Worm (Caenorhabditis elegans): ENCODE measurements around the gene dpy-18.

The dpy-18 gene

DNA sequence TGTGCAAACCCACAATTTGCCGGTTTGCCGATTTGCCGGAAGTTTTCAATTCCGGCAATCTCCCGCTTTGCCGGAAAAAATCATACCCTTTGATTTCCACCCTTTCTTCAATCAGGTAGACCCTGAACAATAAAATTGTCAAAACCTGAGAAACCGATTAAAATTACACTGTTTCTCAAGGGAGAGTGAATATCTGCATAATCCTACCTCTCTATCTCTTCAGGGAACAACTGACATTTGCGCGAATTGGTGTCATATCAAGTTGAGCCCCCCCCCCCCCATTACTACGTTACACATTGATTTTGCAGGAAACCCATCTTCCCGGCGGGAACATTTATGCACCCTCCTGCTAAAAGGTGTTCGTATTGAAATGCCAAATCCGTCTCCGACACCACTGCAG, 32.6 kb upstream of the dpy-18 start, which contains the start of gene twk-31:
twk-31 (plus strand) TSS at position 301 of the 400 bp plus-strand sequence.
- no peak for TF ChIP-seq nhr-12 (tag; optimal IDR thresholded peaks at IDR 0.05)
- no peak for TF ChIP-seq lsy-2 (tag; optimal IDR thresholded peaks at IDR 0.05)
- no peak for TF ChIP-seq fkh-8 (tag; optimal IDR thresholded peaks at IDR 0.05)

DNA sequence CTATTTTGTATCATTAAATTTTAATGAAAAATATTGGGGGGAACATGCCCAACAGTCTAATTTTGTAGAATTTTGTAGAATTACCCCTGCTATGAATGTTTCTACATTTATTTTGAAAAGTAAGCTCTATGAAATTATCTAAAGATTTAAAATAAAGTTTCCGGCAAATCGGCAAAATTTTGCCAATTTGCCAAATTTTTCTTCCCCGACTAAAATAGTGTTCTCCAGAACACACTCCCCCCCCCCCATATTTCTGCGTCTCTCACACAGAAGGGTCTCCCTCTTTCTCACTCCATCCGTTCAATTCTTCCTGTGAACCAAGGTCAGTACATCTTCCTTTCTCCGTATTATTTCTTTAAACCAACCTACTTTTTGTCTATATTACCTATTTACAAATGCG, 27.3 kb upstream of the dpy-18 start, which contains the start of gene Y47D3B.4:
Y47D3B.4 (plus strand) TSS at position 301 of the 400 bp plus-strand sequence.
- TF ChIP-seq efl-1 (optimal IDR thresholded peaks at IDR 0.05): no peak
- peak in 1 of 2 experiments; percentile 55 for TF ChIP-seq efl-1 (GFP tag; optimal IDR thresholded peaks at IDR 0.05 in 1 of 2)
- TF ChIP-seq fkh-8 (tag; optimal IDR thresholded peaks at IDR 0.05): no peak
- no peak for TF ChIP-seq ceh-82 (tag; optimal IDR thresholded peaks at IDR 0.05)
- peak; percentile 19 for TF ChIP-seq blmp-1 (tag; optimal IDR thresholded peaks at IDR 0.05)
- TF ChIP-seq pqm-1 (tag; optimal IDR thresholded peaks at IDR 0.05): no peak

DNA sequence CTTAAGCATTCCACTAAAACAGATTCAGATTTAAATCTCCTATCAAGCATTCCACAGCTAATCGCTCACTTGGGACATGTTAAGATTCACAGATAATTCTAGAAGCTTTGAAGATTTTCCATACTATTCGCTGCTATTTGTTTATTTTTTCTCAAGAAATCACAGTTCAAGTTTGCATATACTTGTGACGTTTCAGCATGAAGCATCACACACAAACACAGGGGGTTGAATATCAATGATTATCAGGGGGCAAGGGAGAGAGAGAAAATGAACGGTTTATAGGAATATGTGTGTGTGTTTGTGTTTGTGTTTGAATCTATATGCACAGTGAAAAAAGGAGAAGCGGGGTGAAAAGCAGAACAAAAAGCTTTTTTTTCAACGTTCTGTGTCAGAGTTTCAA, 24.9 kb upstream of the dpy-18 start, which contains the start of gene Y47D3B.12:
Y47D3B.12 (plus strand) TSS at position 301 of the 400 bp plus-strand sequence.
- TF ChIP-seq rnt-1 (tag; optimal IDR thresholded peaks at IDR 0.05): no peak
- no peak for TF ChIP-seq isw-1 (GFP tag; IDR thresholded peaks at IDR 0.05)
- no peak for TF ChIP-seq nhr-90 (tag; optimal IDR thresholded peaks at IDR 0.05; ENCODE audit: poor library complexity)
- TF ChIP-seq ets-5 (GFP tag; IDR thresholded peaks at IDR 0.05): no peak
- no peak for TF ChIP-seq mep-1 (tag; optimal IDR thresholded peaks at IDR 0.05)
- TF ChIP-seq lsy-2 (tag; optimal IDR thresholded peaks at IDR 0.05): no peak
- no peak for TF ChIP-seq lin-39 (tag; optimal IDR thresholded peaks at IDR 0.05)
- TF ChIP-seq swsn-7 (tag; optimal IDR thresholded peaks at IDR 0.05): no peak
- no peak for TF ChIP-seq nhr-12 (tag; optimal IDR thresholded peaks at IDR 0.05)
- TF ChIP-seq tbx-2 (tag; optimal IDR thresholded peaks at IDR 0.05): no peak
- TF ChIP-seq hpl-2 (GFP tag; optimal IDR thresholded peaks at IDR 0.05): no peak
- no peak for TF ChIP-seq C04F5.9 (tag; optimal IDR thresholded peaks at IDR 0.05)
- TF ChIP-seq nhr-76 (tag; optimal IDR thresholded peaks at IDR 0.05): no peak
- no peak for TF ChIP-seq nhr-28 (tag; optimal IDR thresholded peaks at IDR 0.05)
- no peak for TF ChIP-seq C16A3.4 (tag; optimal IDR thresholded peaks at IDR 0.05)
- TF ChIP-seq unc-130 (tag; optimal IDR thresholded peaks at IDR 0.05): no peak

DNA sequence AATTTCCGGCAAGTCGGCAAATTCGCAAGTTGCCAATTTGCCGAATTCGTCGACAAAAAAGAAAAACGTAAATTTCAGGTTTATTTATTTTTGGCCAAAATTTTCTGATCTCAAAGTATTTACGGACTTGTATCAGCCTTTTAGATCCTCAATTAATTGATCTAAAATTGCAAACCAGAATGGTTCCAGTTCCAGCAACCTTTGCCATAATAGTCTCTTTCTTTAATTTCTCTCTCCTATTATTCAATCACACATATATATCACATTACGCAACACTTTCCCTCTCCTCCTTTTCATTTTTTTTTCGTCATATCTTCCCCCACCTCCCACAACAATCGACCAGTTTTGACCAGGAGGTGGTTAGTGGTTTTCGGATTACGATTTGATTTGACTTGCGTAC, 19.7 kb upstream of the dpy-18 start, which contains the start of gene Y47D3B.3:
Y47D3B.3 (plus strand) TSS at position 301 of the 400 bp plus-strand sequence.
- peak; percentile 34 for TF ChIP-seq blmp-1 (tag; optimal IDR thresholded peaks at IDR 0.05)
- TF ChIP-seq ztf-4 (tag; optimal IDR thresholded peaks at IDR 0.05): no peak

DNA sequence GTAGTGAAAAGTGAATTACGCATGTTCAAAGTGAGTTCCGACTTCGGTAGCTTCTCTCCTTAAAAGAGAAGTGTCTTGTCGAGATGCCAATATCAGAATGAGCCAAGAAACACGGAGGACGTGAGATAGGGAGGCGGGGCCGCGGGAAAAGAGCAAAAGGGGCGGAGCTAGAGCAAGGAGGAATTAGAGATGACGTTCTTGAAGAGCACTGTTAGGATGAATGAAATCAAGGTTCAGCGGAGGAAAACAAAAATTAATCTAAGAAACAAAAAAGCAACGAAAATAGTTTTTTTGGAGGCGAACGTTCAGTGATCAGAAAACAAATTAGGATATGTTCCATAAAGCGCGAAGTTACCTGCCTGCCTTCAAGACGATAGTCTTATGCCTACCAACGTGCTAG, 15.4 kb upstream of the dpy-18 start, which contains the start of gene nlp-21:
nlp-21 (minus strand) TSS at position 101 of the 400 bp plus-strand sequence.
- TF ChIP-seq dsc-1 (tag; optimal IDR thresholded peaks at IDR 0.05) (no peak), lin-39 (tag; optimal IDR thresholded peaks at IDR 0.05) (no peak), dpl-1 (GFP tag; optimal IDR thresholded peaks at IDR 0.05) (no peak), nhr-47 (tag; optimal IDR thresholded peaks at IDR 0.05) (no peak), ces-1 (GFP tag; optimal IDR thresholded peaks at IDR 0.05) (no peak), snu-23 (GFP tag; optimal IDR thresholded peaks at IDR 0.05) (no peak), unc-98 (GFP tag; IDR thresholded peaks at IDR 0.05) (no peak), lsy-2 (tag; optimal IDR thresholded peaks at IDR 0.05) (no peak), unc-30 (tag; optimal IDR thresholded peaks at IDR 0.05) (no peak), ztf-11 (tag; optimal IDR thresholded peaks at IDR 0.05) (no peak)

DNA sequence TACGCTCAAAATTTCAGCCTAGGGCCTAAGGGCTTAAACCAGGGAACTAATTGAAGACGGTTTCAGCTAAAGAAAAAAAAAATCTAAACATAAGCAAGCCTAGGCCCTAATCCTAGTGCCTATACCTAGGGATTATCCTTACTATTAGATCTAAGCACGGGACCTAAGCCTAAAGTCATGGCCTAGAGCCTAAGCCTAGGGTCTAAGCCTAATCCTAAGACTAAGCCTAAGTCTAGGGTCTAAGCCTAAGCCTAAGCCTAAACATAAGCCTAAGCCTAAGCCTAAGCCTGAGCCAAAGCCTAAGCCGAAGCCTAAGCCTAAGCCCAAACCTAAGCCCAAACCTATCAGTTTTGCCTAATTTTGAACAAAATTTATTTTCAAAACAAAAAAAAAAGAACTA, 15.0 kb upstream of the dpy-18 start:
- TF ChIP-seq dsc-1 (tag; optimal IDR thresholded peaks at IDR 0.05): no peak
- TF ChIP-seq nhr-85 (tag): peak; percentile 37
- no peak for TF ChIP-seq C34B4.2 (tag; optimal IDR thresholded peaks at IDR 0.05)
- TF ChIP-seq ztf-11 (tag; optimal IDR thresholded peaks at IDR 0.05): no peak
- TF ChIP-seq hpl-2 (GFP tag; optimal IDR thresholded peaks at IDR 0.05): no peak
- no peak for TF ChIP-seq nhr-90 (tag; optimal IDR thresholded peaks at IDR 0.05; ENCODE audit: poor library complexity)
- no peak for TF ChIP-seq fkh-8 (tag; optimal IDR thresholded peaks at IDR 0.05)
- no peak for TF ChIP-seq lsy-2 (tag; optimal IDR thresholded peaks at IDR 0.05)
- TF ChIP-seq F16B12.6 (tag; optimal IDR thresholded peaks at IDR 0.05): no peak

Data from whole organism, L1 larva.